Worm (Caenorhabditis elegans): ENCODE results near the gene B0035.13.

DNA sequence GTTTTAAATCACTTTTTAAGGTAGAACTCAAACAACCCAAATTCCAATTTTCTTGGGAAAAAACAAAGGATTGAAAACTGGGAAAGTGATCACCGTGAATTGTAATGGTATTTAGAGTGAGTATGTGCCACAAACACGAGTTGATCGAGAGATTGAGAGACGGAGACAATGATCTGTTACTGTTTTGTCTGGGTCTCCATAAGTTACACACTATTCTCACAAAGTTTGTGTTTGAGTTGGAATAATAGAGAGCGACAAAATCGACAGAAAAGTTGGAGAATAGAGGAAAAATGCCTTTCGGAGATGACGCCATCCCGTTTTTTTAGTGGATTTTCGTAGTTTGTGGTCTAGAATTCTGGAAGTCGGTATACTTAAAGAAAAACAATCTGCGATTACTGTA, 35.3 kb downstream of the B0035.13 start, which contains the start of gene nhr-7:
- TF ChIP-seq elt-3 (tag; optimal IDR thresholded peaks at IDR 0.05) (no peak), cnd-1 (tag; optimal IDR thresholded peaks at IDR 0.05) (no peak), bed-3 (GFP tag; optimal IDR thresholded peaks at IDR 0.05) (no peak)

Measured in whole organism, mixed stage, embryonic.